Worm (Caenorhabditis elegans) whole organism, young adult: ENCODE measurements around the gene pcp-2.

Experiments used
- F49E8.2 ChIP-seq: sonication (generic microtip); optimal IDR thresholded peaks from 3 replicates; lab custom pipeline; 2017; ENCODE audit warnings: missing genetic modification characterization, mild to moderate bottlenecking, missing compliant biosample characterization, antibody characterized with exemption, moderate library complexity; ENCODE audit not compliant: insufficient read depth
- ama-1 ChIP-seq, 3 experiments: fragments of 150-350 bp in 1 of 3; sonication (generic microtip) in 2 of 3; optimal IDR thresholded peaks; 2 replicates each; lab custom pipeline; 2014 to 2018; ENCODE audit warnings: missing biosample characterization in 2 of 3, missing genetic modification characterization in 2 of 3, missing genetic modification reagents in 2 of 3
- egl-44 ChIP-seq: fragments of 200-800 bp; sonication (Bioruptor generic); IDR thresholded peaks from 2 replicates; pipeline ENCODE4 v1.3.6; 2022; ENCODE audit warnings: missing genetic modification reagents, missing genetic modification characterization, missing compliant biosample characterization
- ets-4 ChIP-seq: fragments of 200-800 bp; sonication (Bioruptor generic); optimal IDR thresholded peaks from 2 replicates; lab custom pipeline; 2018; ENCODE audit warnings: mild to moderate bottlenecking, missing genetic modification characterization, missing compliant biosample characterization
- hrde-1 ChIP-seq: sonication (generic microtip); optimal IDR thresholded peaks from 2 replicates; lab custom pipeline; 2016; ENCODE audit warnings: missing genetic modification characterization, mild to moderate bottlenecking, missing compliant biosample characterization, moderate library complexity, missing genotype, missing genetic modification reagents, borderline replicate concordance
- lin-40 ChIP-seq: sonication (generic microtip); optimal IDR thresholded peaks from 2 replicates; lab custom pipeline; 2016; ENCODE audit warnings: missing genetic modification characterization, mild to moderate bottlenecking, missing compliant biosample characterization, missing genotype, missing genetic modification reagents
- madf-6 ChIP-seq: fragments of 200-800 bp; sonication (Bioruptor generic); IDR thresholded peaks from 2 replicates; pipeline ENCODE4 v1.3.6; 2022; ENCODE audit warnings: missing genetic modification reagents, missing genetic modification characterization, missing compliant biosample characterization
- snpc-1.1 ChIP-seq: sonication (generic microtip); optimal IDR thresholded peaks from 2 replicates; lab custom pipeline; 2017; ENCODE audit warnings: missing genetic modification characterization, mild to moderate bottlenecking, missing compliant biosample characterization, antibody characterized with exemption, moderate library complexity, missing genotype, missing genetic modification reagents; ENCODE audit not compliant: insufficient read depth
- snpc-4 ChIP-seq, 5 experiments: fragments of 150-350 bp in 1 of 5; sonication (generic microtip) in 4 of 5; optimal IDR thresholded peaks; 2 replicates each; lab custom pipeline; 2014 to 2018; ENCODE audit warnings: missing genetic modification characterization in 5 of 5, missing biosample characterization in 3 of 5, antibody characterized with exemption in 2 of 5, mild to moderate bottlenecking in 2 of 5, missing compliant biosample characterization in 2 of 5, missing genotype in 2 of 5, moderate library complexity in 2 of 5, missing genetic modification reagents in 1 of 5
- tbx-9 ChIP-seq: sonication (generic microtip); optimal IDR thresholded peaks from 2 replicates; lab custom pipeline; 2016; ENCODE audit warnings: borderline replicate concordance, missing genetic modification characterization, inconsistent platforms, missing compliant biosample characterization

ce11 chrIV:9120220-9120619 lies 44.7 kb downstream of the pcp-2 start:
- no peak for TF ChIP-seq lin-40 (tag; lab: Kevin White, UChicago)
- no peak for TF ChIP-seq tbx-9 (tag; lab: Kevin White, UChicago)
- TF ChIP-seq snpc-4 (GFP tag; optimal IDR thresholded peaks at IDR 0.05; lab: Kevin White, UChicago), result no peak
- TF ChIP-seq snpc-4 (tag; optimal IDR thresholded peaks at IDR 0.05; lab: Kevin White, UChicago), result no peak
- no peak for TF ChIP-seq ama-1 (optimal IDR thresholded peaks at IDR 0.05; lab: Kevin White, UChicago)
- TF ChIP-seq ama-1 (GFP tag; optimal IDR thresholded peaks at IDR 0.05; lab: Kevin White, UChicago), result no peak
- TF ChIP-seq egl-44 (GFP tag; lab: Robert Waterston, UW), result no peak
- TF ChIP-seq F49E8.2, result no peak
- no peak for TF ChIP-seq snpc-1.1 (tag; lab: Kevin White, UChicago)
- no peak for TF ChIP-seq hrde-1 (tag; lab: Kevin White, UChicago)
- TF ChIP-seq ets-4, result no peak
- TF ChIP-seq madf-6 (GFP tag; lab: Robert Waterston, UW), result no peak
